Fruit fly (Drosophila melanogaster): ENCODE measurements around the gene CG42263.

DNA sequence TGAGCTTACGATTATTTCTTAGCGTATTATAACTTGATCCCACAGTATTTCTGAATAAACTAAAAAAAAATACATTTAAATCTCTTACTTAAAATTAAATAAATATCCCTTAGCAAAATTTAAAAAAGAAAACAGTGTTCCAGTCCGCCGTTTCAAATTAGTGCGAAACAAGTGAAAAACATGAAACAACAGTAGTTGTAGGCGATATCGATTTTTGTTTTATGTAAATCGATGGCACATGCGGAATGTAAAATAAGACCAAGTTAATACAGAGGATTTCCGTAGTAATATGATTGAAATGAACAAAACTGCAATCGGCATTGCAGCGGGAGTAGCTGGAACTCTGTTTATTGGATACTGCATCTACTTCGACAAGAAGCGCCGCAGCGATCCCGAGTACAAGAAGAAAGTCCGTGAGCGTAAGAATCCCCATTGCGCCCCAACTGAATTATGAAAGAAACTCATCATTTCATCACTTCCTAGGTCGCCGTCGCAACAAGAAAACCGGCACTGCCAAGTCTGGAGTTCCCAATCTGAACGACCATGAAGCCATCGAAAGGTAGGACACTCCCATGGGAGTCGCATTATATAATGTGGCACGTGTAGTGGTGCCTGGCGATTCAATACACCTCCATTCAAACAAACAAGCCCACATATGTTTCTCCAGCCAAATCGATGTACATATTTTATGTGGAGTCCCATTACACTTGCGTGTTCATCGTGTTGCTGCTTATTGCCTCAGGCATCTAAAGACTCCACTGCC lies 45.5 kb upstream of the CG42263 start:
- TF ChIP-seq CG11617 (GFP tag; optimal IDR thresholded peaks at IDR 0.05) (no peak), ovo (GFP tag; optimal IDR thresholded peaks at IDR 0.05) (no peak), CG33017 (tag; optimal IDR thresholded peaks at IDR 0.05) (no peak), Clk (GFP tag; optimal IDR thresholded peaks at IDR 0.05) (no peak), CG1620 (GFP tag; optimal IDR thresholded peaks at IDR 0.05) (no peak)

All from whole organism, adult.